Fruit fly (Drosophila melanogaster): ENCODE results near the gene dsf.

Gene dsf

DNA sequence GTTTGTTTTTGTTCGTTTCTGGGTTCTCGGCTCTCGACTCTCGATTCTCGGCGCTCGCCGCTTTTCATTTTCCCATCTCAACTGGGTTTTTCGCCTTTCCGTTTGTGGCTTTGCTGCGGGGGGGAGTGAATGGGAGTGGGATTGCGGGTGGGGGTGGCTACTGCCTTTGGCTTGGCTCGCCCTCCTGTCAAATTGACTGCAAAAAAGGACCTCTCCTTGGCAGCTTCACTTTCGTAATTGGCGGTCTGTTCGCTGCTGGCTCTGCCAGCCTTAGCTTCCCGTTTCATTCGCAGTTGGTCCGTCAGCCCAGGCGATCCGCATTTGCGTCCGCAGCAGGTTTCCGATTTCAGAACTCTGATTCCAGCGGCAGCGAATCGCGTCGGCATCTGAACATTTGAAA lies at the start of gene dsf:
Gene dsf (plus strand): TSS at position 301 of the 400 bp plus-strand sequence.
- TF ChIP-seq CG8478 (optimal IDR thresholded peaks at IDR 0.05) (no peak), CTCF (optimal IDR thresholded peaks at IDR 0.05) (no peak)

DNA sequence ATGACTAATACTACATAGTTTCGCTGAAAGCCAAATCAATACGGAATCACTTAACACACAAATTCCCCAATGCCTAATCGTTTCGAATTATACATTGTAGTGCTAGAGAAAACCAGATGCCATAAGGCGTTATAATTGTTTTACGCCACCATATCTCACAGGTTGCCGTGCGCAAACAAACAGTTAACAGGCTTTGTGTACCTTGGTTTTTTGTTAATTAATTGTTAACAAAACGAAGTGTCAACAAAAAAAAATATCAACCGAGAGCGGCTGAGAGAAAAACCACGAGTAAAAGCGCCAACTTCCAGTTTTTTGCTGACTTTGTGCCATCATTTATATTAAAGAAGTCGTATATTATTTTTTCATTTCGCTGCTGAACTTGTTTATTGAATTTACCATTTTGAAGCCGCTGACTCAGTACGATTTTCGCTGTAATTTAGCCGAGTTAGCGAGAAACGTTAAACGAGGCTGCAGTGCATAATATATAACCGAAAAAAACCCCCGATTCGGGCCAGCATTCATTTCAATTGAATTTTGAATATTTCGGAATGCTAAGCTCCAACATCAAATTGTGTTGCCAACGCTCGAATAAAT lies 49.2 kb upstream of the dsf start:
- no peak for TF ChIP-seq CTCF (optimal IDR thresholded peaks at IDR 0.05)
- no peak for TF ChIP-seq CG8478 (optimal IDR thresholded peaks at IDR 0.05)

DNA sequence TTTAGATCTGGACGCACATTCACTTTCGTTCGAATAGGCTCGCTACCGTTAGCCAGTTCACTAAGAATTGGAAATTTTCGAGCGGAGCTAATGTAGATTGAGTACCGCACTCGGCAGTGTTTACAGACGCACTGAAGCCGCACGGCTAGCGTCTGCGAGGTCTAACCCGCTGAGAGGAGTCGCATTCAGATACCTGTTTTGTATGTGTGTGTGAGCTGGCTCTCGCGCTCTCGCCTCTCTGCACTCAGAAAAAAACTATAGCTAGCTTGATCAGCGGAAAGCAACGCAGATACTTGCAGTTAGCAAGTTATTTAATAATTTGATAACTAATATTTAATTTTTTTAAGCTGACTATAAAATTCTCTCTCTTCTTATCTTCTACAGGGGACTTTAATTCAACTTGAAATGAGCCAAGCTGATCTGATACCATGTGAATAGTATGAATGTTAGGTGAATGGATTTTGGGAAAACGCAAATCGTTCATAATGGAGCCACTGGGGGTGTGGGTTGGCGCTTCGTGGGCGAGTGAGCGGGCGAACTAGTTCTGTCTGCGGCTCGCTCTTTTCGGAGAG lies 46.3 kb upstream of the dsf start, which contains the start of gene rau:
Gene rau (minus strand): TSS at position 136 of the 572 bp plus-strand sequence.
- TF ChIP-seq CG8478 (optimal IDR thresholded peaks at IDR 0.05) (no peak), CTCF (optimal IDR thresholded peaks at IDR 0.05) (no peak)

DNA sequence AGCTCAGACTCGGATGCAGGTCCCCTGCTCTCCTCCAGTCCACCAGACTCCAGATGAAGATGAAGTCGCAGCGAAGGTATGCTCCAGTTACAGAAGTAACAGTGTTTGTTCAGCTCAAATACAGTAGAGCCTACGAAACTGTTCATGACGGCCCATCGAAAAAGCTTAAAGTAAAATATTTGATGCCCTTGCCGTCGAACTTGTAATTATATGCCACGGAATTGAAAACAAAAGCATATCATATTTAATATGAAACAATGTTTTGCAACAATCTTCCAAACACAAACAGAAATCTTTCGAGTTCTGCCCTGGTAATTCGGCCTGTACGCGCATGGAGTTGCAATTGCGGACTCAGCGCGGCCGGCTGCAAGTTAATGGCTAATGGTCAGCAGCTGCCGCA lies 44.6 kb upstream of the dsf start:
- TF ChIP-seq CTCF (optimal IDR thresholded peaks at IDR 0.05) (no peak), CG8478 (optimal IDR thresholded peaks at IDR 0.05) (no peak)

DNA sequence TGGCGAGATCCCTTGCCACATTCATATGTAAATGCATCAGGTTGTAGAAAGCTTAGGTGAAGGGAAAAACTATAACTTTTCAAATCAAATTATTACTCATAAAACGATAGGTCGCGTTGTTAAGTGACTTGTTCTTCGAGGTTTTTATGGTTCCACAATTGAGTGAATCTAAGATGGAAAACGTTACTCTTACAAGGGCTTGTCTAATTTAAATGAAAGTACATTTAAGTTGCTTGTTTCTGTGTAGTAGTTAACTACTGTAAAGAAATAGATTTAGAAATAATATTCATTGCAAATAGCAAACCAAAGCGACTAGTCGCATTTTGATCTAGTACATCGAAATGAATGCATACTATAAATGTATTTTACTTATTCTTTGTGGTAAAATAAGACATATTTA lies 42.3 kb upstream of the dsf start, which contains the start of gene CG44574:
Gene CG44574 (plus strand): TSS at position 301 of the 400 bp plus-strand sequence.
- TF ChIP-seq CTCF (optimal IDR thresholded peaks at IDR 0.05) (no peak), CG8478 (optimal IDR thresholded peaks at IDR 0.05) (no peak)

DNA sequence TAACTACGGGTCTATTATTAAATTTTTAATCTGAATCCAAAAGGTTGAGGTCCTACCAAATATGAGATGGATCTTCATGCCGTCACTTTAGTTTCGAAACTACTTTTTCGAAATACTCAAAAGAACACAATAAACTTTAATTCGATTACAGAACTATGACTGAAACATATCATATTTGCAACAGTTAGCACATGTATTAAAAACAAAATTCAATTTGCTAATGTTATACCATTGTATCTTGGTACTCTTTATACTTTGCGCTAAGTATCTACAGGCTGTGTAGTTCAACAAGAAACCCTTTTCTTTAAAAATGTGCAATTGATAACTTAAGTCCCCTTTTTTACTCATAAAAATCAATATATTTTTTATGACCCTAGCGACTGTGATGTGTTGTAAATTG lies 41.1 kb upstream of the dsf start, which contains the start of the genes Sfp26Ac and CG43185:
Gene Sfp26Ac (minus strand): TSS at position 101 of the 400 bp plus-strand sequence.
Gene CG43185 (plus strand): TSS at position 215 of the 400 bp plus-strand sequence.
- no peak for TF ChIP-seq CTCF (optimal IDR thresholded peaks at IDR 0.05)
- TF ChIP-seq CG8478 (optimal IDR thresholded peaks at IDR 0.05) = no peak

DNA sequence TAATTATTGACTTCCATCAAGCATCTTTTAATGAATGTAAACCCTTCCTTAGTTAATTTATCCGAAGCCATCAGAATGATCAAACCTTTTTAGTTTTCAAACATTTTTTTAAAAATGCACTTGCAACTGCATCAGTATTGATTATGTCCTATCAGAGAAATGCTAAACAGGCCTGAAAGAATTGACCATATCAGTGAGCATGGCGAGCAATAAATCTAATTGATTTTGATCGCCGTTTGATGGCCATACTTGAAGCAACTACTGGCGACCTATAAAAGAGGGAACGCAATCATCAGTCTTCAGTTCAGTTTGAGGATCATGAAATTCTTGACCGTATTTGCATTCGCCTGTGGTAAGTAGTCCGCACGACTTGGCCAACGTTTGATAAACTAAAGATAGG lies 40.0 kb upstream of the dsf start, which contains the start of gene CG9029:
Gene CG9029 (plus strand): TSS at position 301 of the 400 bp plus-strand sequence.
- TF ChIP-seq CG8478 (optimal IDR thresholded peaks at IDR 0.05) (no peak), CTCF (optimal IDR thresholded peaks at IDR 0.05) (no peak)

DNA sequence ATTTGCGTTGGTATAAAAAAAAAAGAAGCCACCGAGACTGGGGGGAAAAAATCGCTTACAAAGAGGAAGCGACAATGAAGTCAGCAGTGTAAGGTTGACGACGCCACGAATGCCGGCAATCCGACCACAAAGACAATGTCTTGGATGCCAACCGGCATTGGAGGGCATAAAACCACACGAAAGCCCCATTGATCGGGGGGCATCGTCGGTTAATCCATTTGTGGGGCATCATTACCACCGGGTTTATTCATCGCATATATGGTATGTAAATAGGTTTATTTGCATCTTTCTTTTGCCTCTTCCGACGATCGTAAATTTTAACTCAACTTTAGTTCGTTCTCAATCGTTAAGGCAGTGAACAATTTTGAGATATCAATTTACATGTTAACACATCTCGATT lies 38.8 kb upstream of the dsf start:
- no peak for TF ChIP-seq CG8478 (optimal IDR thresholded peaks at IDR 0.05)
- no peak for TF ChIP-seq CTCF (optimal IDR thresholded peaks at IDR 0.05)

DNA sequence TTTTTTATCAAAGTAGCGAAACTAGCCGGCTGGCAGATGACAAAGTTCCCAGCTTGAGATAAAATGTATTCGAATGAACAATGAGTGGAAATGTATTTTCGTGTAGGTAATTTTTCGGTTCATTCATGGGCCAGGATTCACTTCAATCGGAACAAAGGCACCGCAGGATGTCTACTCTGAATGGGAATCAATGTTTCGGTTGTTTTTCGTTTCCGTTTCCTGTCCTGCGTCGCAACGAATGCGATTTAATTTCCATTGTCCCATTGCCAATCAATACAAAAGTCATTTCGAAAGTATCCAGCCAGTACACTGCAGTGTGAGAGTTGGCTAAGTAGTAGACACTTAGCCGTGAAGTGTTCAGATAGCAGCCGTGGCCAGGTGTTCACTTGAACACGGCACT lies 35.2 kb upstream of the dsf start:
- TF ChIP-seq CTCF (optimal IDR thresholded peaks at IDR 0.05) = no peak
- TF ChIP-seq CG8478 (optimal IDR thresholded peaks at IDR 0.05) = no peak

DNA sequence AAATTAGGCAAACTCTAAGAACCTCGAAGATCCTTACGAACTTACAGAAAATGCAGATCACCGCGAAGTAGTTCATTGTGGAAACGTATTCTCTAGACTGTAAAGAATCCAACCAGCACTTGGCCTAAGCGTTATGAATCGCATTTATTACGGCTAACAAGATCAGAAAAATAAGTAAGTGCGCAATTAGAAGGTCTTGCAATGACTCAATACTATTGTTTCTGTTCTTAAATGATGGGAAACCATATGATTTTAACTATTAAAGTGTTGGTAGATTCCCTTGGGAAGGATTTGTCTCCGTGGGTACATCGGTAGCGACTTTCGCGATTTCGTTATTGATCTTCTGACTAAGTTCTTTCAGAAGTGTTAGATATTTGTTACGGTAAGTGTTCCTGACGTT lies 33.0 kb upstream of the dsf start, which contains the start of gene Acp26Ab:
Gene Acp26Ab (minus strand): TSS at position 101 of the 400 bp plus-strand sequence.
- TF ChIP-seq CG8478 (optimal IDR thresholded peaks at IDR 0.05) (no peak), CTCF (optimal IDR thresholded peaks at IDR 0.05) (no peak)

DNA sequence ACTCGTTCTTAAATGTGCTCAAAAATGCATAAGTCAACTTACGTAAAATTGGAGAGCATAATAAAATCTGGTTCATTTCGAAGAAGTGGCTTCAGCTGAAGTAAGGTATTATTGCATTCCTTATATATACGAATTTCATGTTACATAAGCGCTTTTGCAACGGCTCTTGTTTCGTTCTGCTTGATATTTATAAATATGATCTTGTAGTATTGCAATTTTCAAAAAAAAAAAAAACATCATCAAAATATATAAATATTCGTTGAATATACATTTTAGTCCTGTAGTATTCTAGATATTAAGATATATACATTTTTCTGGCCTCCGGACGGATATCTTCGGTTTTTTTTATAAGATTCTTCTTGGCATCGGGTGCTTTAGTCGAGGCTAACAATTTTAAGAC lies 31.9 kb upstream of the dsf start, which contains the start of gene Acp26Aa:
Gene Acp26Aa (minus strand): TSS at position 101 of the 400 bp plus-strand sequence.
- TF ChIP-seq CG8478 (optimal IDR thresholded peaks at IDR 0.05) = no peak
- TF ChIP-seq CTCF (optimal IDR thresholded peaks at IDR 0.05) = no peak

DNA sequence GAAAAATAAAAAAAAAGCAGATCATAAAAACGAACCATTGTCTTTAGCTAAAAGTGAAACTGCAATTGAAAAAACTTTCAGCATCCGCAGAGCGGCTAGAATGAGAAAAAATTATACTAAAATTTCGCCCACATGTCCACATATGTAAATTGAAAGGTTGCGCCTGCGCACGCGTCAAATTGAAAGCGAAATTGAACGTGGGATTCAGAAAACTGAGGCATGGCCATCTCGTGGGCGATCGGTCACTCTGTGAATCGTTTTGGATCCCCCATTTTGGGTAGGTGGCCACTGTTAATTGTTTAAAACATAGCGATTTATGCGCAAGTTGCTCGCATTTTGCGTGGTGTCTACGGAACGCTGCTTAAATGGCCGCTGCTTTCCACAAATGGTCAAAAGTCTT lies 31.2 kb upstream of the dsf start:
- TF ChIP-seq CG8478 (optimal IDR thresholded peaks at IDR 0.05) = no peak
- TF ChIP-seq CTCF (optimal IDR thresholded peaks at IDR 0.05) = no peak

DNA sequence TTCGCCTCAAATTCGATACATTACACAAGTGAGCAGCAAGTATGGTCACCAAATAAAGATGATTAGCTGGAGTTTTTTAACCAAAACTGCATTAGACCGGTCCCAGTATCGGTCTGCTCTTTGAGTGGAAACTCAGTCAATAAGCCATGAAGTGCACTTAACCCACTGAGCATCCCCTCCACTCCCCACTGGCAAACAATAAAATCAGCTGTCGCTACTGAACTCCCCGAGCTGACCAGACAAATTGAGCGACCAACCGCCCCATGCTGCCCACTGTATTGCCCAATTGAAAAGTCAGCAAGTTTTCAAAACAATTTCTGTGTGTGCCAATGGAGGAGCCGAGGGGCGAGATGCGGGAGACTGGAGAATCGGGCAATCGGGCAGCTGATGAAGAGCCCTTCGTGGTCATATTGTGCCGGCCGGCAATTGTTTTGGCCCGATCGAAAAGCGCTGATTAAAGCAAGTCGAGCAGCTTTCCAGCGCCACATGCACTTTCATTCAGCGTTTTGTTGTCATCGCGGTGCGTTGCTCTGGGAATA lies 26.5 kb upstream of the dsf start:
- TF ChIP-seq CTCF (optimal IDR thresholded peaks at IDR 0.05) (no peak), CG8478 (optimal IDR thresholded peaks at IDR 0.05) (no peak)

DNA sequence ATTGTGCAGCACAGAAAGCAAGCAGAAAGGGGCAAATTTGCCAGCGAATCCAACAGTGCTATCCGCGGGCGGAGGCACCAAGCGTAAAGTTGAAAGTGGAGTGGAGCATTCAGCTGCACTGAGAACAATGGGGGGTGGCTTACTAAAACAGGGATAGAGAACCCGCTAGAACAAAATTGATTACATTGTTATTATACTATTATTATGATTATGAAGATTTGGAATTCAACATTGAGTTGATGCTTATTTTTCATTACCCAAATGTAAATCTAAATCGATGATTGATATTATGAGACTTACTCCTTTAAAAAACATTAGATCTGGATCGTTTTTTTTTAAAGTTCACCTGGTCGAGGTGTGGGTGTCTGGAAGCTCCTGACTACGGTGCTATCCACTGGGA lies 24.2 kb upstream of the dsf start:
- TF ChIP-seq CG8478 (optimal IDR thresholded peaks at IDR 0.05) = no peak
- TF ChIP-seq CTCF (optimal IDR thresholded peaks at IDR 0.05) = no peak

DNA sequence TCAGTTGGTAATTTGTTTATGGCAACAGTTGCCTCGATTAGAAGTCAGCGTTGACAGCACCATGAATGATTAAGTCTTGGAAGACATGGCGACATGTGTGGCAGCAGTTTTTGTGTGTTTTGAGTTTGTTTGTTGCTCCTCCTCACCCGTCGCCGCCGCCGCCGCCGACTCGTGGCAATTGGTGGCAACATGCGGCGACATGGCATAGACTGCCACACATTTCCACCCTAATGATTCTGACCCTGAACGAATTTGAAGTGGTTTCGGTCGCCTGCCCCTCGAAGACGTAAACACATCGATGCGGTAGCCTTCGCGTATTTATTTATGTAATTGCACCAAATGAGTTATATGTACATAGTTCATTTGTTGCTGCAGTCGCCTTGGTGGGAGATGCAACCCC lies 22.8 kb upstream of the dsf start:
- TF ChIP-seq CG8478 (optimal IDR thresholded peaks at IDR 0.05) (no peak), CTCF (optimal IDR thresholded peaks at IDR 0.05) (no peak)

DNA sequence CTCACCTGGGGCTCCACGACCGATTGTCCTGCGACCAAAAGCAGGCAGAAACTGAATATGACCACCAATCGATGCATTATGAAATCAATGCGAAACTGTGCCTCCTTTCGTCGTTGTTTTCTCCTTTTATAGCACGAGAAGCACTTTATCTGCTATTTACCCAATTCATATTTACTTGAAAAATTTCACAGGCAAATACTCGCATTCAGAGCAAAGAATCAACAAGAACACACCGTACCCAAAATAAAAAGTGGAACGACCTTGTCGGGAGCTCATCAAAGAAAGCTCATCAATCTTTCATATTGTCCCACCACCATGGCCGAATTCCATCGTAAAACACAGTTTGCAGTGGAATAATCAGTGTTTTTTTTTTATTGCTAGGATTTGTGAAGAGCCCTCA lies 21.2 kb upstream of the dsf start, which contains the start of gene CG9021:
Gene CG9021 (minus strand): TSS at position 105 of the 400 bp plus-strand sequence.
- TF ChIP-seq CTCF (optimal IDR thresholded peaks at IDR 0.05) (no peak), CG8478 (optimal IDR thresholded peaks at IDR 0.05) (no peak)
